Fruit fly (Drosophila melanogaster): ENCODE data around the gene Blos3.
A peak's percentile ranks its signal among the peaks of the same experiment; 100 is the strongest.

The Blos3 gene

DNA sequence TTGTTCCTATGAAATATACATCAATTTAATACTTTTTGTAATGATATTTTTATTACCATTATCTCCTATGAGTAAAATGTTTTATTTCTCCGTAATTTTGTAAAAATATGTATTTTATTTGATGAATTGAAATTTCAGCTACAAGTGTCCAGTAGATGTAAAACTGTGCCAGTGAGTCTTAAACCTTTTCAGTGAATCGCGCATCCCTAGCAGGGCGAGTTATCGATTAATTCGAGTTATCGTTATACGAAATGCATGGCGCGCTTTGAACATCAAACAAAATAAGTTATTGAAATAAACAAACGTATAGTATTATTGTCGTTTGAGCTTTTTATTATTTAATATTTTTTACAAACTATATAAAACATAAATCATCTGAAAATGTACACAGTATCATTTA is 41.7 kb upstream of the Blos3 start (continued):
- TF ChIP-seq CG10267 (tag; optimal IDR thresholded peaks at IDR 0.05) (peak; percentile 25), CG6654 (GFP tag; optimal IDR thresholded peaks at IDR 0.05) (peak; percentile 100), tna (GFP tag; IDR thresholded peaks at IDR 0.05; ENCODE audit: partially characterized antibody) (peak; percentile 60; the same call in 1 of the 2 replicates), Ets97D (GFP tag; optimal IDR thresholded peaks at IDR 0.05) (peak; percentile 26), H15 (GFP tag; IDR thresholded peaks at IDR 0.05) (no peak), CG11093 (GFP tag; IDR thresholded peaks at IDR 0.05) (no peak), CG14710 (tag; optimal IDR thresholded peaks at IDR 0.05) (peak; percentile 41), unc-4 (GFP tag; IDR thresholded peaks at IDR 0.05; ENCODE audit: partially characterized antibody) (peak; percentile 68), CG42726 (GFP tag; IDR thresholded peaks at IDR 0.05; ENCODE audit: partially characterized antibody) (peak; percentile 77; the same call in 1 of the 2 replicates), CG12391 (tag; optimal IDR thresholded peaks at IDR 0.05) (no peak), Fer1 (GFP tag; optimal IDR thresholded peaks at IDR 0.05) (peak; percentile 23), CG8290 (GFP tag; optimal IDR thresholded peaks at IDR 0.05) (no peak), CG8290 (tag; optimal IDR thresholded peaks at IDR 0.05) (peak in 1 of 2 experiments; percentile 62), amos (GFP tag; IDR thresholded peaks at IDR 0.05; ENCODE audit: partially characterized antibody) (peak; percentile 75; the same call in 1 of the 2 replicates), lbe (GFP tag; optimal IDR thresholded peaks at IDR 0.05) (peak; percentile 17), pzg (GFP tag; optimal IDR thresholded peaks at IDR 0.05) (peak; percentile 67)

DNA sequence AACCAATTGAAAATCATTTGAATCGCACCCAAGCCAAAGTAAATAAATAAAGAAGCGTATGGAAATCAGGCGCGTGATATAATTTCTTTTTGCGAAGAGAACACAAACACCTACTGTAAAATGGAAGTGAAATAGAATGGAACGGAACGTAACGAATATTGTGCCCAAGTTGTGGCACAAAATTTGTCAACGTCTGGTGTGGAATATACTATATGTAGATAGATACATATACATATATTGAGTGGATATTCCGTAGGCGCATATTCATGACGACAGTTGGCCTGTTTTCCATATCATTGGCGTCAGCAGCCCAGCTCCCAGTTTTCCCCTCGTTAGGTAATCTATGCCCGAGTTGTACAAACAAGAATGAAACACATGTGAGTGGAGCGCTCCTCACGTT is 37.8 kb upstream of the Blos3 start:
- TF ChIP-seq Med (GFP tag) (peak; percentile 56), bsh (GFP tag; optimal IDR thresholded peaks at IDR 0.05) (no peak), CG1792 (GFP tag; optimal IDR thresholded peaks at IDR 0.05) (no peak), ttk (GFP tag; IDR thresholded peaks at IDR 0.05) (no peak), Pdp1 (GFP tag; optimal IDR thresholded peaks at IDR 0.05) (peak in 1 of 2 experiments; percentile 57), pho (GFP tag; optimal IDR thresholded peaks at IDR 0.05) (no peak), CG15696 (tag; optimal IDR thresholded peaks at IDR 0.05) (no peak), NFAT (GFP tag; IDR thresholded peaks at IDR 0.05) (no peak), CG2202 (tag; optimal IDR thresholded peaks at IDR 0.05) (no peak), eve (GFP tag; optimal IDR thresholded peaks at IDR 0.05) (peak in 1 of 2 experiments; percentile 52), pan (optimal IDR thresholded peaks at IDR 0.05) (no peak), pan (GFP tag; optimal IDR thresholded peaks at IDR 0.05 in 1 of 2, IDR thresholded peaks at IDR 0.05 in 1 of 2) (no peak), Poxn (GFP tag; IDR thresholded peaks at IDR 0.05) (no peak), CG4617 (GFP tag; optimal IDR thresholded peaks at IDR 0.05; ENCODE audit: borderline replicate concordance) (no peak), chinmo (GFP tag; IDR thresholded peaks at IDR 0.05; ENCODE audit: partially characterized antibody) (0 out of 4 replicates have a peak, but pooled peaks have one; percentile 44), CG7372 (GFP tag; IDR thresholded peaks at IDR 0.05) (no peak), Doc3 (GFP tag; IDR thresholded peaks at IDR 0.05; ENCODE audit: partially characterized antibody) (no peak), CG32767 (GFP tag; IDR thresholded peaks at IDR 0.05) (no peak), tin (GFP tag; optimal IDR thresholded peaks at IDR 0.05) (no peak), CG13624 (GFP tag; optimal IDR thresholded peaks at IDR 0.05) (no peak), CTCF (GFP tag; optimal IDR thresholded peaks at IDR 0.05) (no peak), Fer1 (GFP tag; optimal IDR thresholded peaks at IDR 0.05) (no peak), pfk (GFP tag; optimal IDR thresholded peaks at IDR 0.05) (peak; percentile 21), vvl (GFP tag; IDR thresholded peaks at IDR 0.05) (peak; percentile 50; the same call in 1 of the 2 replicates), pros (GFP tag; optimal IDR thresholded peaks at IDR 0.05) (no peak), sens (GFP tag) (peak; percentile 25), CG12744 (GFP tag; optimal IDR thresholded peaks at IDR 0.05) (no peak), CG8478 (optimal IDR thresholded peaks at IDR 0.05) (no peak), abd-A (tag; optimal IDR thresholded peaks at IDR 0.05) (no peak), oc (tag; optimal IDR thresholded peaks at IDR 0.05) (no peak), CG6813 (GFP tag; optimal IDR thresholded peaks at IDR 0.05) (no peak), CG17802 (tag; optimal IDR thresholded peaks at IDR 0.05) (no peak)
